Fruit fly (Drosophila melanogaster): ENCODE data around the gene nht.

The nht gene

dm6 chr2L:15271336-15271735 is 47.4 kb downstream of the nht start:
- TF ChIP-seq svp (GFP tag), result no peak
- no peak for TF ChIP-seq CG31627 (GFP tag; optimal IDR thresholded peaks at IDR 0.05)
- TF ChIP-seq cyc (GFP tag; optimal IDR thresholded peaks at IDR 0.05), result no peak
- TF ChIP-seq Eip93F (GFP tag; optimal IDR thresholded peaks at IDR 0.05), result no peak
- TF ChIP-seq CG9139 (GFP tag; optimal IDR thresholded peaks at IDR 0.05), result no peak
- TF ChIP-seq CG6276 (GFP tag; optimal IDR thresholded peaks at IDR 0.05), result no peak
- TF ChIP-seq ss (GFP tag; optimal IDR thresholded peaks at IDR 0.05), result peak in 1 of 2 experiments; percentile 11
- no peak for TF ChIP-seq CG10669 (GFP tag; optimal IDR thresholded peaks at IDR 0.05)
- peak; percentile 27 for TF ChIP-seq fkh (GFP tag; optimal IDR thresholded peaks at IDR 0.05)
- TF ChIP-seq CG8319 (GFP tag; optimal IDR thresholded peaks at IDR 0.05), result no peak
- no peak for TF ChIP-seq CG3032 (tag; optimal IDR thresholded peaks at IDR 0.05)
- TF ChIP-seq CG3919 (GFP tag; optimal IDR thresholded peaks at IDR 0.05), result no peak
- TF ChIP-seq esn (GFP tag; optimal IDR thresholded peaks at IDR 0.05), result no peak
- TF ChIP-seq CG8632 (GFP tag; optimal IDR thresholded peaks at IDR 0.05), result no peak
- peak; percentile 16 for TF ChIP-seq Sox14 (GFP tag; optimal IDR thresholded peaks at IDR 0.05)
